Worm (Caenorhabditis elegans): ENCODE results near the gene F49E2.2.

DNA sequence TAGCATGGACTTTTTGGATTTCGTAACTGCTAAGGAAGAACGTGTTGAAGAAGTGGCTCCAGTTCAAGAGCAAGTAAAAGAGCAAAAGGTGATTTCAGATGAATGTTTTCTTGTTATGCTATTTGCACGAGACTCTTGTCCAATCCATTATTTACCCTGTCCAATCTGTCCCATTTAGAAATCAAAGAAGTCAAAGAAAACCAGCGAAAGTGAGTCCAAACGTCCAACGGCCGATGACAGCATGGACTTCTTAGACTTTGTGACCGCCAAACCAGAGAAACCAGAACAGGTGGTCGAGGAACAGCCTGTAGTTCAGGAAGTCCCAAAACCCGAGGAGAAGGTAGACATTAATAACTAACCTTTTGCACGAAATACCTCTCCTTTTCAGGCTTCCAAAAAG is 11.3 kb upstream of the F49E2.2 start:
- TF ChIP-seq nhr-76 (tag; optimal IDR thresholded peaks at IDR 0.05): no peak
- no peak for TF ChIP-seq nhr-11 (tag; optimal IDR thresholded peaks at IDR 0.05)
- TF ChIP-seq snpc-4 (tag; optimal IDR thresholded peaks at IDR 0.05): no peak
- no peak for TF ChIP-seq xbp-1 (tag; optimal IDR thresholded peaks at IDR 0.05)
- no peak for TF ChIP-seq unc-98 (GFP tag; IDR thresholded peaks at IDR 0.05)
- no peak for TF ChIP-seq ztf-4 (tag; optimal IDR thresholded peaks at IDR 0.05)
- TF ChIP-seq unc-62 (GFP tag; optimal IDR thresholded peaks at IDR 0.05): no peak
- TF ChIP-seq zag-1 (tag; optimal IDR thresholded peaks at IDR 0.05): no peak
- no peak for TF ChIP-seq elt-3 (tag; optimal IDR thresholded peaks at IDR 0.05)
- TF ChIP-seq egl-27 (tag; optimal IDR thresholded peaks at IDR 0.05): no peak
- no peak for TF ChIP-seq fos-1 (tag; optimal IDR thresholded peaks at IDR 0.05)
